Fruit fly (Drosophila melanogaster): ENCODE results near the gene Spn88Ea.

Spn88Ea gene

DNA sequence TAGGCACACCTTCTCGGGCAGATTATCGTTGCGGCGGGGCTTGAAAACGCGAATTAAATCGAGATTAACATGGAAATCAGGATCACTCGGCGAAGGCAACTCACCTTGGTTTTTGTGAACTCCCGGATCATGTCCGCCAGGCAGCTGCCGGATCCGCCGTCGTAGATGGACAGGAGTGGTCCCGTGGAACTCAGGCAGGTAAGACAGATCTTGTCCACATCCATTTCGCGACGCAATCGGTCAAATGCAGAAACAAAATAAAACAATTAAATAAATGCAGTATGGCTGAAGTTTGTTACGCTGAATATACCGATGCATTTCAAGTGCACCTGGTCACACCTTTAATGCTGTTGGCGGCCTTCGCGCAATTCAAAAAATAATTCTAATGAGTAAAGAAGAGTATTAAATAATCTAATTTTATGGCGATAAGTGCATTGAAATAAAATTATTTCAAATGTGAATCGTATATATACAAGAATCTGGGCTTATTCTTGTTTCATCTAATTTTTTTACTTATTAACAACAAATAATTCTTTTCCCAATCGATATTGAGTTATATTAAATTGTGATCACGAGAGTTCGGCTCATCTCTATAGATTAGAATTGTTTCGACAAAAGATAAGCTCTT is 7.2 kb upstream of the Spn88Ea start, which contains the start of the genes CG6654 and CG4210:
TSS of gene CG6654 (minus strand) at position 297 of the 628 bp plus-strand sequence.
TSS of gene CG4210 (plus strand) at position 613 of the 628 bp plus-strand sequence.
- TF ChIP-seq HLH106 (tag; optimal IDR thresholded peaks at IDR 0.05) = peak; percentile 69
- peak; percentile 27 for TF ChIP-seq Sp1 (GFP tag; optimal IDR thresholded peaks at IDR 0.05)
- no peak for TF ChIP-seq sage (GFP tag; optimal IDR thresholded peaks at IDR 0.05)
- TF ChIP-seq CG9705 (GFP tag; optimal IDR thresholded peaks at IDR 0.05) = peak; percentile 28
- TF ChIP-seq Rel (GFP tag; optimal IDR thresholded peaks at IDR 0.05) = no peak
- peak; percentile 54 for TF ChIP-seq Rel (tag; optimal IDR thresholded peaks at IDR 0.05)
- peak; percentile 71 for TF ChIP-seq woc (GFP tag; optimal IDR thresholded peaks at IDR 0.05)

DNA sequence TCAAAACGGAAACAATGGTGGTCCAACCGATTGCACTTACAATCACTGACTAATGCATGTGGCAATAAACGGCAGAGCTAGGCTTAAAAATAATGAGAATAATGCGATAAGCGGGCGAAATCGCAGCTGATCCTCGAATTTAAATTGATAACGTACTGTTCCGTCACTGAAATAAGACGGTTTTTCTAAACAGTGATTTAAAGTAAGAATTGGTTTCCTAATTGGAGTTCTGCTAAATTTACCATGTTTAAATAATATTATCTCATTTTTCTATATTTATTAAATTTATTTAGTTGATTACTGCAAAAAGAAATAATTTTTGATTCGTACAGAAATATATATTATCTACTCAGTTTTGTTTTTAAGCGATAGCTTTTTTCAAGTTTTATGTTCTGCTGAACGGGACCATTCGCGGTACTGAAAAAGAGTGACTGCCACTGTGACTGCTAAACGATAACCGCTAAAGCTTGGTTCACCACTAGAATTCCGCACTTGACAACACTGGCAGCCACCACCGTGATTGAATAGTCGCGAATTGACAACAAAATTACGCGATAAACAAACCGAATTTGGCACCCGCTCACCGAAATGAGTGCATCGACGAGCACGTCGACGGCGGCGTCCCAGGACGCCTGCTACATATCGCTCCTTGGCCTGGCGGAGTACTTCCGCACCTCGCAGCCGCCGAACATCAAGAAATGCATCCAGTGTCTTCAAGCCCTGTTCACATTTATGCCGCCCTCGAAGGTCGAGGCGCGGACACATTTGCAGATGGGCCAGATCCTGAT is 2.7 kb upstream of the Spn88Ea start, which contains the start of the genes Spn88Eb and Mau2:
TSS of gene Spn88Eb (minus strand) at position 51 of the 788 bp plus-strand sequence.
TSS of gene Mau2 (plus strand) at position 493 of the 788 bp plus-strand sequence.
- TF ChIP-seq rgr (GFP tag; optimal IDR thresholded peaks at IDR 0.05) (peak; percentile 64), ey (GFP tag; optimal IDR thresholded peaks at IDR 0.05) (peak; percentile 47), br (GFP tag; optimal IDR thresholded peaks at IDR 0.05) (no peak), Hr83 (GFP tag; optimal IDR thresholded peaks at IDR 0.05; ENCODE audit: poor library complexity, severe bottlenecking) (peak; percentile 72), woc (GFP tag; optimal IDR thresholded peaks at IDR 0.05) (peak; percentile 82), OdsH (GFP tag; optimal IDR thresholded peaks at IDR 0.05) (peak; percentile 18), Sp1 (GFP tag; optimal IDR thresholded peaks at IDR 0.05) (peak; percentile 56), HLH106 (tag; optimal IDR thresholded peaks at IDR 0.05) (peak; percentile 74), psq (GFP tag; optimal IDR thresholded peaks at IDR 0.05) (peak; percentile 15), foxo (GFP tag; optimal IDR thresholded peaks at IDR 0.05) (peak in 1 of 2 experiments; percentile 81), Myc (optimal IDR thresholded peaks at IDR 0.05) (peak; percentile 67), Rel (GFP tag; optimal IDR thresholded peaks at IDR 0.05) (no peak), Rel (tag; optimal IDR thresholded peaks at IDR 0.05) (peak; percentile 7), CG9705 (GFP tag; optimal IDR thresholded peaks at IDR 0.05) (peak; percentile 61), Dif (GFP tag; optimal IDR thresholded peaks at IDR 0.05; ENCODE audit: partially characterized antibody) (no peak), dmrt93B (GFP tag; optimal IDR thresholded peaks at IDR 0.05) (no peak), lola (GFP tag; optimal IDR thresholded peaks at IDR 0.05) (no peak)

- TF ChIP-seq woc (GFP tag; optimal IDR thresholded peaks at IDR 0.05) (no peak), Sp1 (GFP tag; optimal IDR thresholded peaks at IDR 0.05) (no peak), fru (GFP tag; optimal IDR thresholded peaks at IDR 0.05) (no peak), lola (GFP tag; optimal IDR thresholded peaks at IDR 0.05) (no peak), tai (GFP tag; optimal IDR thresholded peaks at IDR 0.05) (no peak), br (GFP tag; optimal IDR thresholded peaks at IDR 0.05) (no peak), Dif (GFP tag; optimal IDR thresholded peaks at IDR 0.05; ENCODE audit: partially characterized antibody) (no peak), jim (GFP tag; optimal IDR thresholded peaks at IDR 0.05) (no peak), psq (GFP tag; optimal IDR thresholded peaks at IDR 0.05) (no peak)
Observed at dm6 chr3R:15205223-15205622, 1.0 kb downstream of the Spn88Ea start.

DNA sequence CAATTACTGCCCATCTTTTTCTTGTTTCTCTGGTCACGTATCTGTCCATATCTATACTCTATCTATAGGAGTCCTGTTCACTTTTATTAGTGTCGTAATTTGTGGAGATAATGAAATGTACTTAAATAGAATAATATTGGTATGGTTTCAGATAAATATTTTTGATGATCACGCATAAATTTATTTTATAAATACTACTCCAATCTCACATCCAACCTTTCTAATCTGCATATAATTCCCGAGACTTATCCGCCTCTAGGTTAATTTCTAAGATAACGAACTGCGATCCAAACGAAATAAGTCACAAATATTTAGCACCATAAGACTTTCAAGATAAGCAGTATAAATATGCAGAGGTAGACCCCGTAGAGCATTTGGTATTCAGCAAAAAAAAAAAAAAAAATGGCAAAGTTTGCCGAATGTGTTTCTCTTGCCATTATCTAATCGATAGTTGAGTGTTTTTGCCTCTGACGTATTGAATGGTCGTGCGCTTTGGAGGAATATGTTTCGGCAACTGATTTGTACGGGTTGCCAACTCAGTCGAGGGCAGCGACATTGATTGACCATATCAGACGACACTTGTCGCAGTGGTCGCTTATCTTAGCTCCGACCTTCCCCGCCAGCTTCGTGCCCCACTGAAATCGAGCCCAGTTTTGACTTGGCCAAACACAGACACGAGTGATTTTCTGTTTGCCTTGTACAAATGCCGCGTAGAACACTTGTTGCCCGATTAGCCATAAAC is 8.0 kb downstream of the Spn88Ea start:
- TF ChIP-seq brk (GFP tag; optimal IDR thresholded peaks at IDR 0.05) (peak; percentile 35), Rel (GFP tag; optimal IDR thresholded peaks at IDR 0.05) (no peak), Rel (tag; optimal IDR thresholded peaks at IDR 0.05) (peak; percentile 12), Abd-B (GFP tag; optimal IDR thresholded peaks at IDR 0.05) (no peak), Dif (GFP tag; optimal IDR thresholded peaks at IDR 0.05; ENCODE audit: partially characterized antibody) (no peak), br (GFP tag; optimal IDR thresholded peaks at IDR 0.05) (peak; percentile 15), h (GFP tag; optimal IDR thresholded peaks at IDR 0.05) (peak; percentile 76), Sp1 (GFP tag; optimal IDR thresholded peaks at IDR 0.05) (no peak), pan (optimal IDR thresholded peaks at IDR 0.05) (no peak)

- TF ChIP-seq dl (GFP tag; optimal IDR thresholded peaks at IDR 0.05; ENCODE audit: insufficient read depth in 1 of 2, partially characterized antibody in 2 of 2) = no peak
- no peak for TF ChIP-seq usp (GFP tag; optimal IDR thresholded peaks at IDR 0.05)
- TF ChIP-seq h (GFP tag; optimal IDR thresholded peaks at IDR 0.05) = no peak
- TF ChIP-seq GATAd (GFP tag; optimal IDR thresholded peaks at IDR 0.05) = no peak
- TF ChIP-seq HLH106 (tag; optimal IDR thresholded peaks at IDR 0.05) = no peak
- no peak for TF ChIP-seq Dfd (GFP tag; optimal IDR thresholded peaks at IDR 0.05)
- TF ChIP-seq Hr78 (GFP tag; optimal IDR thresholded peaks at IDR 0.05) = no peak
- TF ChIP-seq psq (GFP tag; optimal IDR thresholded peaks at IDR 0.05) = no peak
- TF ChIP-seq Hr83 (GFP tag; optimal IDR thresholded peaks at IDR 0.05; ENCODE audit: poor library complexity, severe bottlenecking) = peak; percentile 9
- no peak for TF ChIP-seq brk (GFP tag; optimal IDR thresholded peaks at IDR 0.05)
- TF ChIP-seq br (GFP tag; optimal IDR thresholded peaks at IDR 0.05) = no peak
- TF ChIP-seq Rel (GFP tag; optimal IDR thresholded peaks at IDR 0.05) = no peak
- TF ChIP-seq Rel (tag; optimal IDR thresholded peaks at IDR 0.05) = peak; percentile 73
- no peak for TF ChIP-seq CG9705 (GFP tag; optimal IDR thresholded peaks at IDR 0.05)
- no peak for TF ChIP-seq lola (GFP tag; optimal IDR thresholded peaks at IDR 0.05)
- TF ChIP-seq ey (GFP tag; optimal IDR thresholded peaks at IDR 0.05) = no peak
- TF ChIP-seq Mio (GFP tag; optimal IDR thresholded peaks at IDR 0.05) = no peak
- TF ChIP-seq Myc (optimal IDR thresholded peaks at IDR 0.05) = no peak
Observed at dm6 chr3R:15197373-15197772, 8.9 kb downstream of the Spn88Ea start.
